Worm (Caenorhabditis elegans) whole organism, young adult: Measurements from ENCODE around the gene clec-187.

Experiments
- hsf-1 ChIP-seq: fragments of 200-800 bp; sonication (Bioruptor generic); IDR thresholded peaks from 2 replicates; pipeline ENCODE4 v1.3.6; 2022; ENCODE audit warnings: missing genetic modification reagents, missing genetic modification characterization, missing compliant biosample characterization
- mes-4 ChIP-seq: sonication (generic microtip); optimal IDR thresholded peaks from 2 replicates; lab custom pipeline; 2016; ENCODE audit warnings: missing genotype, missing genetic modification characterization, missing compliant biosample characterization
- ztf-25 ChIP-seq: fragments of 200-800 bp; sonication (Bioruptor generic); IDR thresholded peaks from 2 replicates; pipeline ENCODE4 v1.3.6; 2022; ENCODE audit warnings: missing genetic modification reagents, missing genetic modification characterization, missing compliant biosample characterization
- ztf-28 ChIP-seq: fragments of 200-800 bp; sonication (Bioruptor generic); IDR thresholded peaks from 2 replicates; pipeline ENCODE4 v1.3.6; 2022; ENCODE audit warnings: missing genetic modification reagents, missing genetic modification characterization, missing compliant biosample characterization

ce11 chrIV:12906529-12906928 is 35.2 kb upstream of the clec-187 start, which contains the start of gene K08D8.3:
- no peak for TF ChIP-seq mes-4
- no peak for TF ChIP-seq ztf-28 (GFP tag; lab: Robert Waterston, UW)
- no peak for TF ChIP-seq ztf-25
- no peak for TF ChIP-seq hsf-1
